Worm (Caenorhabditis elegans) whole organism, L4 larva: Measurements from ENCODE around the gene bus-18.

Experiments
- D1046.2 ChIP-seq: fragments of 200-800 bp; sonication (Bioruptor generic); IDR thresholded peaks from 2 replicates; pipeline ENCODE4 v1.3.6; 2022; ENCODE audit warnings: missing genetic modification characterization, missing compliant biosample characterization
- F26F4.8 ChIP-seq: fragments of 200-800 bp; sonication (Bioruptor generic); conservative IDR thresholded peaks from 2 replicates; pipeline ENCODE4 v1.3.6; 2022; ENCODE audit warnings: missing genetic modification characterization, missing compliant biosample characterization
- F37D6.2 ChIP-seq: sonication (generic microtip); optimal IDR thresholded peaks from 2 replicates; lab custom pipeline; 2016; ENCODE audit warnings: mild to moderate bottlenecking, missing genetic modification characterization, missing compliant biosample characterization
- F49E8.2 ChIP-seq: sonication (generic microtip); optimal IDR thresholded peaks from 2 replicates; lab custom pipeline; 2016; ENCODE audit warnings: missing compliant biosample characterization, mild to moderate bottlenecking, missing genetic modification characterization, borderline replicate concordance
- R02D3.7 ChIP-seq: fragments of 150-350 bp; sonication (generic microtip); optimal IDR thresholded peaks from 3 replicates; lab custom pipeline; 2014; ENCODE audit warnings: missing biosample characterization, missing genetic modification characterization
- Y48G9A.11 ChIP-seq: fragments of 200-800 bp; sonication (Bioruptor generic); IDR thresholded peaks from 2 replicates; pipeline ENCODE4 v1.3.6; 2022; ENCODE audit warnings: missing genetic modification reagents, missing genetic modification characterization, missing compliant biosample characterization
- ZK337.2 ChIP-seq: fragments of 200-800 bp; sonication (Bioruptor generic); IDR thresholded peaks from 2 replicates; pipeline ENCODE4 v1.3.6; 2022; ENCODE audit warnings: missing genetic modification reagents, missing genetic modification characterization, missing compliant biosample characterization
- ZK546.5 ChIP-seq, 2 experiments: sonication (generic microtip); optimal IDR thresholded peaks; 2 replicates each; lab custom pipeline; 2017; ENCODE audit warnings: missing biosample characterization in 2 of 2, missing genetic modification characterization in 2 of 2
- aha-1 ChIP-seq: fragments of 150-350 bp; peaks from one replicate; lab custom pipeline; 2014; ENCODE audit warnings: missing biosample characterization, missing genetic modification characterization
- ama-1 ChIP-seq: fragments of 150-350 bp; optimal IDR thresholded peaks from 2 replicates; lab custom pipeline; 2014; ENCODE audit warnings: inconsistent platforms, mixed read lengths
- ceh-28 ChIP-seq: fragments of 150-350 bp; optimal IDR thresholded peaks from 2 replicates; lab custom pipeline; 2014; ENCODE audit warnings: missing biosample characterization, missing genetic modification reagents, missing genetic modification characterization
- ceh-32 ChIP-seq: sonication (generic microtip); optimal IDR thresholded peaks from 2 replicates; lab custom pipeline; 2016; ENCODE audit warnings: mild to moderate bottlenecking, missing genetic modification characterization, missing compliant biosample characterization; ENCODE audit not compliant: poor library complexity
- cey-2 ChIP-seq: sonication (generic microtip); optimal IDR thresholded peaks from 3 replicates; lab custom pipeline; 2017; ENCODE audit warnings: missing genetic modification characterization, mild to moderate bottlenecking, missing compliant biosample characterization, antibody characterized with exemption, borderline replicate concordance; ENCODE audit not compliant: insufficient read depth
- daf-16 ChIP-seq, 3 experiments: sonication (generic microtip); optimal IDR thresholded peaks; 2 replicates each; lab custom pipeline; 2016 to 2017; ENCODE audit warnings: missing genetic modification characterization in 3 of 3, missing genetic modification reagents in 3 of 3, mild to moderate bottlenecking in 2 of 3, missing compliant biosample characterization in 2 of 3, missing biosample characterization in 1 of 3, moderate library complexity in 1 of 3
- daf-19 ChIP-seq: fragments of 200-800 bp; sonication (Bioruptor generic); conservative IDR thresholded peaks from 2 replicates; pipeline ENCODE4 v1.3.6; 2022; ENCODE audit warnings: missing genetic modification characterization, missing compliant biosample characterization
- dmd-8 ChIP-seq: fragments of 200-800 bp; sonication (Bioruptor generic); IDR thresholded peaks from 2 replicates; pipeline ENCODE4 v1.3.6; 2022; ENCODE audit warnings: missing genetic modification characterization, missing compliant biosample characterization
- duxl-1 ChIP-seq: sonication (generic microtip); optimal IDR thresholded peaks from 2 replicates; lab custom pipeline; 2016; ENCODE audit warnings: mild to moderate bottlenecking, missing genetic modification characterization, moderate library complexity, missing compliant biosample characterization; ENCODE audit not compliant: poor library complexity
- egl-27 ChIP-seq: sonication (generic microtip); optimal IDR thresholded peaks from 3 replicates; lab custom pipeline; 2017; ENCODE audit warnings: missing biosample characterization, missing genetic modification reagents, missing genetic modification characterization
- gei-8 ChIP-seq: fragments of 200-800 bp; sonication (Bioruptor generic); optimal IDR thresholded peaks from 2 replicates; lab custom pipeline; 2018; ENCODE audit warnings: mild to moderate bottlenecking, missing genetic modification characterization, missing compliant biosample characterization
- hlh-11 ChIP-seq: fragments of 200-800 bp; sonication (Bioruptor generic); optimal IDR thresholded peaks from 2 replicates; lab custom pipeline; 2018; ENCODE audit warnings: mild to moderate bottlenecking, missing genetic modification characterization, missing compliant biosample characterization
- hlh-30 ChIP-seq: sonication (generic microtip); optimal IDR thresholded peaks from 2 replicates; lab custom pipeline; 2017; ENCODE audit warnings: antibody characterized with exemption, mild to moderate bottlenecking, missing genetic modification characterization, missing compliant biosample characterization; ENCODE audit not compliant: insufficient read depth
- jun-1 ChIP-seq: fragments of 150-350 bp; optimal IDR thresholded peaks from 2 replicates; lab custom pipeline; 2014; ENCODE audit warnings: missing biosample characterization, missing genetic modification reagents, missing genetic modification characterization
- lin-38 ChIP-seq: fragments of 200-800 bp; sonication (Bioruptor generic); IDR thresholded peaks from 2 replicates; pipeline ENCODE4 v1.3.6; 2022; ENCODE audit warnings: missing genetic modification reagents, missing genetic modification characterization, missing compliant biosample characterization
- madf-5 ChIP-seq, 2 experiments: fragments of 200-800 bp; sonication (Bioruptor generic); IDR thresholded peaks; 2 replicates each; pipeline ENCODE4 v1.3.6; 2022; ENCODE audit warnings: missing compliant biosample characterization in 2 of 2, missing genetic modification characterization in 2 of 2
- mep-1 ChIP-seq: fragments of 150-350 bp; sonication (generic microtip); optimal IDR thresholded peaks from 3 replicates; lab custom pipeline; 2014; ENCODE audit warnings: missing biosample characterization, missing genetic modification characterization
- mes-2 ChIP-seq: sonication (generic microtip); optimal IDR thresholded peaks from 2 replicates; lab custom pipeline; 2016; ENCODE audit warnings: missing genotype, mild to moderate bottlenecking, missing genetic modification characterization, missing compliant biosample characterization; ENCODE audit not compliant: poor library complexity, severe bottlenecking
- mxl-2 ChIP-seq: fragments of 200-800 bp; sonication (Bioruptor generic); conservative IDR thresholded peaks from 2 replicates; pipeline ENCODE4 v1.3.6; 2022; ENCODE audit warnings: missing genetic modification reagents, missing genetic modification characterization, missing compliant biosample characterization
- mxl-3 ChIP-seq: fragments of 200-800 bp; sonication (Bioruptor generic); optimal IDR thresholded peaks from 2 replicates; lab custom pipeline; 2018; ENCODE audit warnings: mild to moderate bottlenecking, missing genetic modification characterization, missing compliant biosample characterization
- nhr-102 ChIP-seq: sonication (generic microtip); optimal IDR thresholded peaks from 2 replicates; lab custom pipeline; 2016; ENCODE audit warnings: mild to moderate bottlenecking, missing genetic modification characterization, moderate library complexity, missing compliant biosample characterization
- nhr-11 ChIP-seq: fragments of 150-350 bp; optimal IDR thresholded peaks from 2 replicates; lab custom pipeline; 2014; ENCODE audit warnings: missing biosample characterization, missing genetic modification characterization
- nhr-77 ChIP-seq: fragments of 150-350 bp; optimal IDR thresholded peaks from 2 replicates; lab custom pipeline; 2014; ENCODE audit warnings: missing biosample characterization, missing genetic modification characterization
- pha-4 ChIP-seq, 2 experiments: fragments of 150-350 bp in 1 of 2; fragments of 200-800 bp in 1 of 2; sonication (Bioruptor generic) in 1 of 2; IDR thresholded peaks in 1 of 2; optimal IDR thresholded peaks in 1 of 2; 2 replicates each; pipeline versions ENCODE4 v1.3.6 to Lab custom; 2014 to 2022; ENCODE audit warnings: missing genetic modification characterization in 2 of 2, missing genetic modification reagents in 2 of 2, missing biosample characterization in 1 of 2, missing compliant biosample characterization in 1 of 2
- rbr-2 ChIP-seq: sonication (generic microtip); optimal IDR thresholded peaks from 2 replicates; lab custom pipeline; 2016; ENCODE audit warnings: missing genotype, missing genetic modification characterization, missing compliant biosample characterization
- saeg-2 ChIP-seq: fragments of 200-800 bp; sonication (Bioruptor generic); IDR thresholded peaks from 2 replicates; pipeline ENCODE4 v1.3.6; 2022; ENCODE audit warnings: missing genetic modification reagents, missing genetic modification characterization, missing compliant biosample characterization
- tra-1 ChIP-seq: fragments of 200-800 bp; sonication (Bioruptor generic); IDR thresholded peaks from 2 replicates; pipeline ENCODE4 v1.3.6; 2022; ENCODE audit warnings: missing genetic modification reagents, missing genetic modification characterization, missing compliant biosample characterization
- unc-130 ChIP-seq: sonication (generic microtip); optimal IDR thresholded peaks from 2 replicates; lab custom pipeline; 2016; ENCODE audit warnings: missing genetic modification reagents, missing genetic modification characterization, missing compliant biosample characterization
- unc-62 ChIP-seq, 3 experiments: fragments of 150-350 bp in 1 of 3; sonication (generic microtip); optimal IDR thresholded peaks in 2 of 3; peaks in 1 of 3; 1 replicate in 1 of 3; 2 replicates in 2 of 3; lab custom pipeline; 2014 to 2017; ENCODE audit warnings: missing biosample characterization in 3 of 3, missing genetic modification characterization in 3 of 3, missing genetic modification reagents in 3 of 3, missing genotype in 1 of 3
- vab-7 ChIP-seq: fragments of 200-800 bp; sonication (Bioruptor generic); IDR thresholded peaks from 2 replicates; pipeline ENCODE4 v1.3.6; 2022; ENCODE audit warnings: missing genetic modification reagents, missing genetic modification characterization, missing compliant biosample characterization
- zfp-2 ChIP-seq: sonication (generic microtip); optimal IDR thresholded peaks from 2 replicates; lab custom pipeline; 2016; ENCODE audit warnings: mild to moderate bottlenecking, missing genetic modification characterization, missing compliant biosample characterization
- zip-2 ChIP-seq: fragments of 150-350 bp; optimal IDR thresholded peaks from 2 replicates; lab custom pipeline; 2014; ENCODE audit warnings: missing biosample characterization, missing genetic modification characterization
- ztf-11 ChIP-seq: fragments of 150-350 bp; optimal IDR thresholded peaks from 2 replicates; lab custom pipeline; 2014; ENCODE audit warnings: missing biosample characterization, missing genetic modification characterization

bus-18 gene

DNA sequence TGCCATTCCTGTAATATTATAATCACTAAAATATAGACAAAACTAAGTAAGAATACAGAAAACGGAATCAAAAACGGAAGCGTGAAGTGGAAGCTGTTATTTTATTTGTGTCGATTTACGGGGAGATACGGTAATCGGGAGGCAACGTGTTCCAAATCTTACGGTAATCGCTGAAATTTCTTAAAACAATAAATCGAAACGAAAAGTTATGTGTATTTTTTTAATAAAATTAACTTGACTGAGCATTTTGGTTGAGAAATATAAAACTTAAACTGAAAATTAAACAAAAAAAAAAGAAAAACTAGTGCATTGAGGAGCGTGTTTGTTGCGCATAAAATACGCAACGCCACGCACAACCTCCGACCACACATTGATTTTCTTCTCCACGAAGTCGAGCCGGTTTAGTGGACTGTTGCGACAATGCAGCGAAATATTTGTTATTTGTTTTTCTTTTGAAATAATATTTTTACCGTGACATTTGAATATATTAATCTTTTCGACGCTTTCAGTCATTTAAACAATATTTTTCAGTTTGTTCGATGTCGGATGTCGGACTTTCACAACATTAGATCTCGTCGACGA is 9.1 kb upstream of the bus-18 start, which contains the start of the genes F55A11.1 and syx-5 (continued):
- peak; percentile 90 for TF ChIP-seq nhr-102 (tag; lab: Kevin White, UChicago)
- TF ChIP-seq F26F4.8 (GFP tag; lab: Robert Waterston, UW) = no peak
- peak; percentile 75 for TF ChIP-seq F37D6.2 (tag; lab: Kevin White, UChicago)
- no peak for TF ChIP-seq ZK546.5 (tag; optimal IDR thresholded peaks at IDR 0.05; lab: Kevin White, UChicago)
- TF ChIP-seq rbr-2 (tag; lab: Kevin White, UChicago) = peak; percentile 90

DNA sequence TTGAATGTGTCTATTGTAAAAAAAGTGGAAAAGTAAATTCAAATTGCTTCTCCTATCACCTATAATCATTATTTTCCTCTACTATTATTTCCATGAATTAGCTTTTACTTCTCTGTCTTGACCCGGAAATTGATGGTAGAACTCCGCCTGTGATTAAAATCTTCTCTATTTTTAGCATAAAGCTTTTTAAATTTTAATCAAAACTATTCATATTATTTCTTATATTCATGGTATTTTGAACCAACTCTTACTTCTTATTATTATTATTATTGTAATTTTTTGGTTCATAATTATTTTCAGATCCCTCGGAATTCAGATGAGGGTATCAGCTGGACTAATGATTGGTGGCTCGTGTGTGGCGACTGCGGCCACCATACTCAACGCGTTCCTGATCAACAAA is 6.5 kb upstream of the bus-18 start, which contains the start of gene sel-11:
Gene sel-11 (plus strand): TSS at position 301 of the 400 bp plus-strand sequence.
- TF ChIP-seq egl-27 (tag; lab: Kevin White, UChicago) (no peak), unc-62 (GFP tag; optimal IDR thresholded peaks at IDR 0.05 in 1 of 2; lab: Kevin White, UChicago) (peak in 1 of 2 experiments; percentile 51), unc-62 (tag; optimal IDR thresholded peaks at IDR 0.05; lab: Kevin White, UChicago) (no peak), lin-38 (GFP tag; lab: Robert Waterston, UW) (peak; percentile 18; the same call in 1 of the 2 replicates)

DNA sequence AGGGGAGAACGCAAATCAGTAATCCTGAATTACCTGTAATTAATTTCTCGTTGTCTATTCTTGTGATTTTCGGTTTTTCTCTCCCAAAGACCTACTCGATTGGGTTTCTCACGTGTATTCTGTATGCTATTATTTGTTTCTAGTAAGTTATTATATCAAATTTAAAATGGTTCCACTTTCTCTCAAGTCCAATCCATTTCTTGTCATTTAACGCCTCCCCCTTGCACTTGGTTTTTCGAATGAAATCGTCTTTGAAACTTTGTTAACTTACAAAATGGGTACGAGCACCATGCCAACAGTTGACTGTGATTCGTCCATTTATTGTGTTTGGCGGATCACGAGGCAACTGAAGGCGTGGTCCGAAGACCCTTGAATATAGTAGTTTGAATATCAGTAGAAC is 3.9 kb upstream of the bus-18 start:
- TF ChIP-seq zfp-2 (tag; lab: Kevin White, UChicago) (no peak), ztf-11 (tag; lab: Kevin White, UChicago) (no peak), nhr-77 (tag; lab: Kevin White, UChicago) (no peak), unc-62 (GFP tag; optimal IDR thresholded peaks at IDR 0.05 in 1 of 2; lab: Kevin White, UChicago) (peak in 1 of 2 experiments; percentile 92), unc-62 (tag; optimal IDR thresholded peaks at IDR 0.05; lab: Kevin White, UChicago) (no peak), madf-5 (GFP tag; IDR thresholded peaks at IDR 0.05; lab: Robert Waterston, UW) (no peak), pha-4 (GFP tag; IDR thresholded peaks at IDR 0.05; lab: Robert Waterston, UW) (no peak), pha-4 (tag; optimal IDR thresholded peaks at IDR 0.05; lab: Kevin White, UChicago) (no peak), daf-16 (GFP tag; optimal IDR thresholded peaks at IDR 0.05; lab: Kevin White, UChicago) (no peak), daf-16 (tag; optimal IDR thresholded peaks at IDR 0.05; lab: Kevin White, UChicago) (no peak), R02D3.7 (tag; lab: Kevin White, UChicago) (no peak), aha-1 (peak; percentile 55), ceh-28 (tag; lab: Kevin White, UChicago) (no peak), ZK337.2 (GFP tag; lab: Robert Waterston, UW) (no peak), daf-19 (GFP tag; lab: Robert Waterston, UW) (0 out of 2 replicates have a peak, but pooled peaks have one; percentile 34), dmd-8 (GFP tag; lab: Robert Waterston, UW) (no peak), tra-1 (GFP tag; lab: Robert Waterston, UW) (no peak), cey-2 (no peak), mep-1 (tag; lab: Kevin White, UChicago) (no peak), Y48G9A.11 (GFP tag; lab: Robert Waterston, UW) (no peak)

DNA sequence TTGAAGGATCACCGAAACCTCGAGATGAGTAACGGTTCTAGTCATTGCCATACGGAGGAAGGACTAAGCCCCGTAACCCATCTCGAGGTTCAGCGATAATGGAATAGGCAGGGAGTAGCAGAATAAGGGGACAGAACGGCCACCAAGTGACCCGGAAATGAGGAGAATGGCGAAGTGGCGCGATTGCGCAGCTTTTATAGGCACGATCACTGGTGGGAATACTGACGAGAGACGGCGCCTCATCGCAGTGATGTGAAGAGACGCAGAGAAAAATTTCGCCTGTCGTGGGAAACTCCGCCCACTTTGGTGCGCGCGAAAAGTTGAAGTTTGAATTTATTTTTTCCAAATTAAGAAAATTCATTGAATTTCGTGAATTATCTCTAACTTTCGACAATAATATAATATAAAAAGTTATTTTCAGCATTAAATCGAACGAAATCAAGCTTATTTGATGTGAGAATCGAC is 3.4 kb upstream of the bus-18 start, which contains the start of gene F55A11.4:
Gene F55A11.4 (plus strand): TSS at position 415 of the 465 bp plus-strand sequence.
- TF ChIP-seq unc-130 (GFP tag; lab: Kevin White, UChicago) (peak; percentile 33), ama-1 (lab: Kevin White, UChicago) (peak; percentile 82), nhr-11 (tag; lab: Kevin White, UChicago) (no peak), mxl-3 (no peak), D1046.2 (GFP tag; lab: Robert Waterston, UW) (0 out of 2 replicates have a peak, but pooled peaks have one; percentile 62), mes-2 (tag; lab: Kevin White, UChicago) (peak; percentile 25), zfp-2 (tag; lab: Kevin White, UChicago) (no peak), zip-2 (no peak), ztf-11 (tag; lab: Kevin White, UChicago) (no peak), vab-7 (0 out of 2 replicates have a peak, but pooled peaks have one; percentile 16), tra-1 (GFP tag; lab: Robert Waterston, UW) (no peak), ceh-32 (tag; lab: Kevin White, UChicago) (no peak), hlh-30 (tag; lab: Kevin White, UChicago) (no peak), hlh-11 (peak; percentile 22), saeg-2 (GFP tag; lab: Robert Waterston, UW) (no peak), F49E8.2 (peak; percentile 4), F26F4.8 (GFP tag; lab: Robert Waterston, UW) (no peak), duxl-1 (no peak), jun-1 (no peak), mxl-2 (GFP tag; lab: Robert Waterston, UW) (no peak), gei-8 (GFP tag; lab: Kevin White, UChicago) (no peak)
- TF ChIP-seq, all 104 proteins: peak for 7
